Worm (Caenorhabditis elegans) whole organism, L2 larva: Measurements from ENCODE around the gene Y46G5A.14.
"Not testable (repeated sequence)": the region's sequence is repeated elsewhere in the genome, so short reads cannot be mapped to it uniquely, and the experiment has no call there.

ENCODE experiments used
- C34F6.9 ChIP-seq: fragments of 150-350 bp; optimal IDR thresholded peaks from 2 replicates; lab custom pipeline; 2014; ENCODE audit warnings: missing biosample characterization, missing genetic modification characterization
- Y55F3AM.14 ChIP-seq: fragments of 200-800 bp; sonication (Bioruptor generic); optimal IDR thresholded peaks from 2 replicates; lab custom pipeline; 2018; ENCODE audit warnings: mild to moderate bottlenecking, missing genetic modification characterization, missing compliant biosample characterization
- ZK546.5 ChIP-seq: sonication (generic microtip); optimal IDR thresholded peaks from 2 replicates; lab custom pipeline; 2017; ENCODE audit warnings: missing biosample characterization, missing genetic modification characterization
- alr-1 ChIP-seq: fragments of 150-350 bp; optimal IDR thresholded peaks from 2 replicates; lab custom pipeline; 2014; ENCODE audit warnings: missing biosample characterization, missing genetic modification characterization
- aly-2 ChIP-seq: fragments of 150-350 bp; optimal IDR thresholded peaks from 2 replicates; lab custom pipeline; 2014; ENCODE audit warnings: missing biosample characterization, missing genetic modification characterization
- ama-1 ChIP-seq: fragments of 150-350 bp; optimal IDR thresholded peaks from 2 replicates; lab custom pipeline; 2018; ENCODE audit warnings: inconsistent platforms
- blmp-1 ChIP-seq: sonication (generic microtip); optimal IDR thresholded peaks from 2 replicates; lab custom pipeline; 2017; ENCODE audit warnings: missing genetic modification characterization, mild to moderate bottlenecking, missing compliant biosample characterization, antibody characterized with exemption, moderate library complexity; ENCODE audit not compliant: insufficient read depth
- ceh-82 ChIP-seq: fragments of 150-350 bp; optimal IDR thresholded peaks from 2 replicates; lab custom pipeline; 2014; ENCODE audit warnings: missing biosample characterization, missing genetic modification characterization
- crh-2 ChIP-seq: sonication (generic microtip); optimal IDR thresholded peaks from 2 replicates; lab custom pipeline; 2017; ENCODE audit warnings: missing biosample characterization, missing genetic modification characterization
- dmd-4 ChIP-seq: sonication (generic microtip); optimal IDR thresholded peaks from 2 replicates; lab custom pipeline; 2017; ENCODE audit warnings: missing biosample characterization, missing genetic modification characterization
- egl-27 ChIP-seq: sonication (generic microtip); optimal IDR thresholded peaks from 3 replicates; lab custom pipeline; 2017; ENCODE audit warnings: missing biosample characterization, missing genetic modification reagents, missing genetic modification characterization
- elt-1 ChIP-seq: fragments of 150-350 bp; optimal IDR thresholded peaks from 2 replicates; lab custom pipeline; 2014; ENCODE audit warnings: missing biosample characterization, missing genetic modification characterization
- fos-1 ChIP-seq: fragments of 150-350 bp; optimal IDR thresholded peaks from 2 replicates; lab custom pipeline; 2014; ENCODE audit warnings: missing biosample characterization, missing genetic modification characterization
- gmeb-1 ChIP-seq: fragments of 150-350 bp; optimal IDR thresholded peaks from 2 replicates; lab custom pipeline; 2014; ENCODE audit warnings: missing biosample characterization, missing genetic modification characterization
- lin-13 ChIP-seq: fragments of 150-350 bp; optimal IDR thresholded peaks from 2 replicates; lab custom pipeline; 2014; ENCODE audit warnings: missing biosample characterization, missing genetic modification reagents, missing genetic modification characterization
- lin-39 ChIP-seq: fragments of 150-350 bp; optimal IDR thresholded peaks from 2 replicates; lab custom pipeline; 2014; ENCODE audit warnings: missing biosample characterization, missing genetic modification reagents, missing genetic modification characterization
- lsy-2 ChIP-seq, 2 experiments: fragments of 150-350 bp in 1 of 2; sonication (generic microtip) in 1 of 2; optimal IDR thresholded peaks; 2 replicates each; lab custom pipeline; 2014 to 2017; ENCODE audit warnings: missing biosample characterization in 2 of 2, missing genetic modification characterization in 2 of 2
- mab-5 ChIP-seq: fragments of 150-350 bp; optimal IDR thresholded peaks from 2 replicates; lab custom pipeline; 2014; ENCODE audit warnings: missing biosample characterization, missing genetic modification characterization
- mbf-1 ChIP-seq: sonication (generic microtip); optimal IDR thresholded peaks from 2 replicates; lab custom pipeline; 2017; ENCODE audit warnings: missing biosample characterization, missing genetic modification characterization
- nhr-10 ChIP-seq: sonication (generic microtip); optimal IDR thresholded peaks from 2 replicates; lab custom pipeline; 2017; ENCODE audit warnings: missing biosample characterization, missing genetic modification characterization
- nhr-11 ChIP-seq: fragments of 150-350 bp; optimal IDR thresholded peaks from 2 replicates; lab custom pipeline; 2014; ENCODE audit warnings: missing biosample characterization, missing genetic modification characterization
- nhr-12 ChIP-seq: fragments of 150-350 bp; optimal IDR thresholded peaks from 2 replicates; lab custom pipeline; 2014; ENCODE audit warnings: missing biosample characterization, missing genetic modification characterization
- nhr-129 ChIP-seq: fragments of 150-350 bp; optimal IDR thresholded peaks from 2 replicates; lab custom pipeline; 2014; ENCODE audit warnings: missing biosample characterization, missing genetic modification characterization
- nhr-21 ChIP-seq: fragments of 150-350 bp; optimal IDR thresholded peaks from 2 replicates; lab custom pipeline; 2014; ENCODE audit warnings: missing biosample characterization, missing genetic modification characterization
- nhr-237 ChIP-seq: fragments of 150-350 bp; optimal IDR thresholded peaks from 2 replicates; lab custom pipeline; 2014; ENCODE audit warnings: missing biosample characterization, missing genetic modification characterization
- nhr-25 ChIP-seq: fragments of 150-350 bp; sonication (generic microtip); optimal IDR thresholded peaks from 3 replicates; lab custom pipeline; 2014; ENCODE audit warnings: missing biosample characterization, missing genetic modification characterization
- nhr-6 ChIP-seq: fragments of 150-350 bp; optimal IDR thresholded peaks from 2 replicates; lab custom pipeline; 2014; ENCODE audit warnings: missing biosample characterization, missing genetic modification characterization
- nhr-77 ChIP-seq: fragments of 150-350 bp; optimal IDR thresholded peaks from 2 replicates; lab custom pipeline; 2014; ENCODE audit warnings: missing biosample characterization, missing genetic modification characterization
- peb-1 ChIP-seq: fragments of 150-350 bp; optimal IDR thresholded peaks from 2 replicates; lab custom pipeline; 2014; ENCODE audit warnings: missing biosample characterization, missing genetic modification characterization
- sem-4 ChIP-seq: fragments of 150-350 bp; optimal IDR thresholded peaks from 2 replicates; lab custom pipeline; 2014; ENCODE audit warnings: missing biosample characterization, missing genetic modification reagents, missing genetic modification characterization
- skn-1 ChIP-seq: sonication (generic microtip); optimal IDR thresholded peaks from 2 replicates; lab custom pipeline; 2017; ENCODE audit warnings: missing biosample characterization, missing genetic modification characterization
- sma-9 ChIP-seq, 2 experiments: fragments of 150-350 bp in 1 of 2; sonication (generic microtip) in 1 of 2; optimal IDR thresholded peaks; 2 replicates each; lab custom pipeline; 2014 to 2016; ENCODE audit warnings: missing genetic modification characterization in 2 of 2, mild to moderate bottlenecking in 1 of 2, missing biosample characterization in 1 of 2, missing compliant biosample characterization in 1 of 2, missing genetic modification reagents in 1 of 2, moderate library complexity in 1 of 2
- snpc-4 ChIP-seq: fragments of 150-350 bp; optimal IDR thresholded peaks from 2 replicates; lab custom pipeline; 2014; ENCODE audit warnings: missing biosample characterization, missing genetic modification characterization
- unc-39 ChIP-seq: fragments of 150-350 bp; optimal IDR thresholded peaks from 2 replicates; lab custom pipeline; 2014; ENCODE audit warnings: missing biosample characterization, missing genetic modification characterization
- unc-55 ChIP-seq: fragments of 150-350 bp; sonication (generic microtip); optimal IDR thresholded peaks from 3 replicates; lab custom pipeline; 2014; ENCODE audit warnings: missing biosample characterization, missing genetic modification reagents, missing genetic modification characterization
- unc-62 ChIP-seq: fragments of 150-350 bp; optimal IDR thresholded peaks from 2 replicates; lab custom pipeline; 2014; ENCODE audit warnings: missing biosample characterization, missing genetic modification reagents, missing genetic modification characterization
- zag-1 ChIP-seq: fragments of 150-350 bp; optimal IDR thresholded peaks from 2 replicates; lab custom pipeline; 2014; ENCODE audit warnings: missing biosample characterization, missing genetic modification characterization
- ztf-1 ChIP-seq: fragments of 200-800 bp; sonication (Bioruptor generic); conservative IDR thresholded peaks from 2 replicates; pipeline ENCODE4 v1.3.6; 2022; ENCODE audit warnings: missing genetic modification characterization, missing compliant biosample characterization
- ztf-11 ChIP-seq: sonication (generic microtip); optimal IDR thresholded peaks from 2 replicates; lab custom pipeline; 2017; ENCODE audit warnings: missing biosample characterization, missing genetic modification characterization

The Y46G5A.14 gene

ce11 chrII:12738284-12739201 lies 36.0 kb upstream of the Y46G5A.14 start, which contains the start of gene pisy-1:
TSS of gene pisy-1 (minus strand) at chrII:12738334.
- no peak for TF ChIP-seq fos-1 (tag; lab: Kevin White, UChicago)
- TF ChIP-seq unc-55 (GFP tag; lab: Kevin White, UChicago), result peak; percentile 82
- peak; percentile 44 for TF ChIP-seq nhr-25 (tag; lab: Kevin White, UChicago)
- TF ChIP-seq mbf-1, result no peak
- no peak for TF ChIP-seq unc-39 (tag; lab: Kevin White, UChicago)
- TF ChIP-seq lin-13, result peak; percentile 49
- TF ChIP-seq Y55F3AM.14 (GFP tag; lab: Kevin White, UChicago), result no peak
- TF ChIP-seq nhr-6, result no peak
- TF ChIP-seq lsy-2 (tag; optimal IDR thresholded peaks at IDR 0.05; lab: Kevin White, UChicago), result peak; percentile 26 to 73
- no peak for TF ChIP-seq lin-39 (tag; lab: Kevin White, UChicago)
- peak; percentile 49 for TF ChIP-seq crh-2
- TF ChIP-seq sma-9 (GFP tag; optimal IDR thresholded peaks at IDR 0.05; lab: Kevin White, UChicago), result peak; percentile 27
- no peak for TF ChIP-seq sma-9 (tag; optimal IDR thresholded peaks at IDR 0.05; lab: Kevin White, UChicago)
- peak; percentile 6 for TF ChIP-seq snpc-4 (tag; lab: Kevin White, UChicago)
- TF ChIP-seq gmeb-1 (tag; lab: Kevin White, UChicago), result peak; percentile 75
- peak; percentile 71 for TF ChIP-seq C34F6.9 (tag; lab: Kevin White, UChicago)
- TF ChIP-seq nhr-11, result no peak
- TF ChIP-seq nhr-237, result no peak
- TF ChIP-seq nhr-129, result peak; percentile 56
- TF ChIP-seq zag-1, result no peak
- peak; percentile 15 for TF ChIP-seq sem-4 (tag; lab: Kevin White, UChicago)

ce11 chrII:12739306-12739705 lies 35.2 kb upstream of the Y46G5A.14 start:
- TF ChIP-seq mab-5 (tag; lab: Kevin White, UChicago), result no peak
- TF ChIP-seq gmeb-1 (tag; lab: Kevin White, UChicago), result no peak
- TF ChIP-seq unc-62 (GFP tag; lab: Kevin White, UChicago), result no peak
- TF ChIP-seq blmp-1, result no peak
- TF ChIP-seq snpc-4 (tag; lab: Kevin White, UChicago), result no peak
- no peak for TF ChIP-seq ztf-11 (tag; lab: Kevin White, UChicago)
- no peak for TF ChIP-seq C34F6.9 (tag; lab: Kevin White, UChicago)
- TF ChIP-seq sma-9 (GFP tag; optimal IDR thresholded peaks at IDR 0.05; lab: Kevin White, UChicago), result no peak
- no peak for TF ChIP-seq sma-9 (tag; optimal IDR thresholded peaks at IDR 0.05; lab: Kevin White, UChicago)
- no peak for TF ChIP-seq ZK546.5 (tag; lab: Kevin White, UChicago)
- no peak for TF ChIP-seq nhr-10 (tag; lab: Kevin White, UChicago)
- no peak for TF ChIP-seq ztf-1 (GFP tag; lab: Robert Waterston, UW)
- TF ChIP-seq lin-39 (tag; lab: Kevin White, UChicago), result no peak
- TF ChIP-seq fos-1 (tag; lab: Kevin White, UChicago), result no peak
- TF ChIP-seq alr-1 (tag; lab: Kevin White, UChicago), result no peak

DNA sequence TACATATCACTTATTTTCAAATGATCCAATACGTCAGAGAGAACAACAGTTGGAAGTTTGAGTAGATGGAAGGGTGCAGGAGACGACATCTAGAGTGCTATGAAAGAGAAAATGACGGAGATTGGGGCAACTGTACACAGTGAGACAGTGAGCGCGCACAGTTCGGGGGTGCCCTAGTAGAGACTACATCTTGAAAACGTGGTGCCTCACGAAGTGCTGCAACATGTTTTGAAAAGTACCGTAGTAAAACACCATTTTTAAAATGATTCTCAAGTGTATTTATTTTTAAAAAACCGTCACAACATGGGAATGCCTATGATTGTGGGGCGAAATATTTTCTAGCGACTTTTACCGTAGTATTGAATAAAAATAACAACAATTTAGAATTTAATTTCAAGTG lies 20.8 kb upstream of the Y46G5A.14 start, which contains the start of gene Y46G5A.39:
Gene Y46G5A.39 (minus strand): TSS at position 101 of the 400 bp plus-strand sequence.
- not testable (repeated sequence) for TF ChIP-seq mbf-1; peb-1 (tag; lab: Kevin White, UChicago); skn-1 (tag; lab: Kevin White, UChicago)

ce11 chrII:12756180-12756579 lies 18.3 kb upstream of the Y46G5A.14 start, which contains the start of the genes Y46G5A.7 and Y46G5A.8:
TSS of gene Y46G5A.7 (minus strand) at chrII:12756332.
TSS of gene Y46G5A.8 (plus strand) at chrII:12756338.
- TF ChIP-seq sma-9 (GFP tag; optimal IDR thresholded peaks at IDR 0.05; lab: Kevin White, UChicago), result no peak
- no peak for TF ChIP-seq sma-9 (tag; optimal IDR thresholded peaks at IDR 0.05; lab: Kevin White, UChicago)
- no peak for TF ChIP-seq unc-62 (GFP tag; lab: Kevin White, UChicago)
- no peak for TF ChIP-seq lin-13
- no peak for TF ChIP-seq nhr-77 (tag; lab: Kevin White, UChicago)
- TF ChIP-seq ama-1 (lab: Kevin White, UChicago), result no peak
- no peak for TF ChIP-seq alr-1 (tag; lab: Kevin White, UChicago)
- TF ChIP-seq unc-55 (GFP tag; lab: Kevin White, UChicago), result no peak
- TF ChIP-seq dmd-4, result no peak
- no peak for TF ChIP-seq nhr-129
- TF ChIP-seq egl-27 (tag; lab: Kevin White, UChicago), result no peak
- TF ChIP-seq ZK546.5 (tag; lab: Kevin White, UChicago), result no peak
- TF ChIP-seq nhr-21 (tag; lab: Kevin White, UChicago), result no peak
- no peak for TF ChIP-seq nhr-12
- no peak for TF ChIP-seq aly-2 (tag; lab: Kevin White, UChicago)
- no peak for TF ChIP-seq ceh-82 (tag; lab: Kevin White, UChicago)
- TF ChIP-seq nhr-10 (tag; lab: Kevin White, UChicago), result no peak
- no peak for TF ChIP-seq ztf-1 (GFP tag; lab: Robert Waterston, UW)
- no peak for TF ChIP-seq elt-1 (tag; lab: Kevin White, UChicago)
- TF ChIP-seq sem-4 (tag; lab: Kevin White, UChicago), result no peak
